Worm (Caenorhabditis elegans) whole organism, L2 larva: ENCODE measurements around the gene clec-222.
"Not testable (repeated sequence)": the region's sequence is repeated elsewhere in the genome, so short reads cannot be mapped to it uniquely, and the experiment has no call there.

Experiments used
- C34F6.9 ChIP-seq: fragments of 150-350 bp; optimal IDR thresholded peaks from 2 replicates; lab custom pipeline; 2014; ENCODE audit warnings: missing biosample characterization, missing genetic modification characterization
- ZK546.5 ChIP-seq: sonication (generic microtip); optimal IDR thresholded peaks from 2 replicates; lab custom pipeline; 2017; ENCODE audit warnings: missing biosample characterization, missing genetic modification characterization
- ama-1 ChIP-seq: fragments of 150-350 bp; optimal IDR thresholded peaks from 2 replicates; lab custom pipeline; 2018; ENCODE audit warnings: inconsistent platforms
- blmp-1 ChIP-seq: sonication (generic microtip); optimal IDR thresholded peaks from 2 replicates; lab custom pipeline; 2017; ENCODE audit warnings: missing genetic modification characterization, mild to moderate bottlenecking, missing compliant biosample characterization, antibody characterized with exemption, moderate library complexity; ENCODE audit not compliant: insufficient read depth
- ceh-16 ChIP-seq: fragments of 150-350 bp; optimal IDR thresholded peaks from 2 replicates; lab custom pipeline; 2014; ENCODE audit warnings: missing biosample characterization, missing genetic modification characterization
- elt-3 ChIP-seq: sonication (generic microtip); optimal IDR thresholded peaks from 2 replicates; lab custom pipeline; 2017; ENCODE audit warnings: missing biosample characterization, missing genetic modification characterization
- lin-39 ChIP-seq: fragments of 150-350 bp; optimal IDR thresholded peaks from 2 replicates; lab custom pipeline; 2014; ENCODE audit warnings: missing biosample characterization, missing genetic modification reagents, missing genetic modification characterization
- mdl-1 ChIP-seq, 2 experiments: fragments of 150-350 bp in 1 of 2; sonication (generic microtip) in 1 of 2; optimal IDR thresholded peaks; 2 replicates each; lab custom pipeline; 2017; ENCODE audit warnings: missing biosample characterization in 2 of 2, missing genetic modification characterization in 2 of 2

DNA sequence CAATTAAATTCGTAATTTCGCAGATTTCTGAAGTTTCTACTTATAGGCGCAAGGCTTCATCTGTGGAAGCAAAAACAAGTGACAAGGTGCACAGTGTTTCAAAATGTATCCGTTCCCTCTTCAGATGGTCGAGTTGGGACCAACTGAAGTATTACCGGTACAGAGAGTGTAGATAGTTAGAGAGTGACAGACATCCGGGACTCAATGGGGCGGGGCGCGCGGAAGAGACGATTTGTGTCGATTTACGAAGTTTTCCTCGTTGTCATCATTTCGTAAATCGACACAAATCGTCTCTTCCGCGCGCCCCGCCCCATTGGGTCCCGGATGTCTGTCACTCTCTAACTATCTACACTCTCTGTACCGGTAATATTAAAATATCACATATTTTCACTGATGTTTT, 15.0 kb downstream of the clec-222 start, which contains the start of gene C03E10.3:
- not testable (repeated sequence) for TF ChIP-seq ceh-16 (tag; lab: Kevin White, UChicago); elt-3; lin-39; blmp-1 (tag; lab: Kevin White, UChicago); mdl-1 (tag; optimal IDR thresholded peaks at IDR 0.05; lab: Kevin White, UChicago); ama-1; C34F6.9; ZK546.5 (tag; lab: Kevin White, UChicago)
